Worm (Caenorhabditis elegans) whole organism, L4 larva: Measurements from ENCODE around the gene Y43F8C.5.
A peak's percentile ranks its signal among the peaks of the same experiment; 100 is the strongest.

Experiments used
- D1046.2 ChIP-seq: fragments of 200-800 bp; sonication (Bioruptor generic); IDR thresholded peaks from 2 replicates; pipeline ENCODE4 v1.3.6; 2022; ENCODE audit warnings: missing genetic modification characterization, missing compliant biosample characterization
- Y105C5A.15 ChIP-seq: fragments of 200-800 bp; sonication (Bioruptor generic); IDR thresholded peaks from 2 replicates; pipeline ENCODE4 v1.3.6; 2022; ENCODE audit warnings: missing genetic modification characterization, missing compliant biosample characterization
- ZK337.2 ChIP-seq: fragments of 200-800 bp; sonication (Bioruptor generic); IDR thresholded peaks from 2 replicates; pipeline ENCODE4 v1.3.6; 2022; ENCODE audit warnings: missing genetic modification reagents, missing genetic modification characterization, missing compliant biosample characterization
- ZK546.5 ChIP-seq, 2 experiments: sonication (generic microtip); optimal IDR thresholded peaks; 2 replicates each; lab custom pipeline; 2017; ENCODE audit warnings: missing biosample characterization in 2 of 2, missing genetic modification characterization in 2 of 2
- aha-1 ChIP-seq: fragments of 150-350 bp; peaks from one replicate; lab custom pipeline; 2014; ENCODE audit warnings: missing biosample characterization, missing genetic modification characterization
- aly-2 ChIP-seq: sonication (generic microtip); optimal IDR thresholded peaks from 2 replicates; lab custom pipeline; 2018; ENCODE audit warnings: missing biosample characterization, missing genetic modification characterization
- ceh-28 ChIP-seq: fragments of 150-350 bp; optimal IDR thresholded peaks from 2 replicates; lab custom pipeline; 2014; ENCODE audit warnings: missing biosample characterization, missing genetic modification reagents, missing genetic modification characterization
- ceh-82 ChIP-seq: sonication (generic microtip); optimal IDR thresholded peaks from 2 replicates; lab custom pipeline; 2017; ENCODE audit warnings: missing biosample characterization, missing genetic modification characterization
- daf-16 ChIP-seq, 3 experiments: sonication (generic microtip); optimal IDR thresholded peaks; 2 replicates each; lab custom pipeline; 2016 to 2017; ENCODE audit warnings: missing genetic modification characterization in 3 of 3, missing genetic modification reagents in 3 of 3, mild to moderate bottlenecking in 2 of 3, missing compliant biosample characterization in 2 of 3, missing biosample characterization in 1 of 3, moderate library complexity in 1 of 3
- dve-1 ChIP-seq: sonication (generic microtip); optimal IDR thresholded peaks from 2 replicates; lab custom pipeline; 2017; ENCODE audit warnings: antibody characterized with exemption, mild to moderate bottlenecking, missing genetic modification characterization, missing compliant biosample characterization; ENCODE audit not compliant: insufficient read depth
- hlh-11 ChIP-seq: fragments of 200-800 bp; sonication (Bioruptor generic); optimal IDR thresholded peaks from 2 replicates; lab custom pipeline; 2018; ENCODE audit warnings: mild to moderate bottlenecking, missing genetic modification characterization, missing compliant biosample characterization
- hmg-1.1 ChIP-seq: fragments of 200-800 bp; sonication (Bioruptor generic); IDR thresholded peaks from 2 replicates; pipeline ENCODE4 v1.3.6; 2022; ENCODE audit warnings: missing genetic modification reagents, missing genetic modification characterization, missing compliant biosample characterization
- lin-29 ChIP-seq: fragments of 200-800 bp; sonication (Bioruptor generic); IDR thresholded peaks from 2 replicates; pipeline ENCODE4 v1.3.6; 2022; ENCODE audit warnings: missing genetic modification reagents, missing genetic modification characterization, missing compliant biosample characterization
- lir-3 ChIP-seq: sonication (generic microtip); optimal IDR thresholded peaks from 2 replicates; lab custom pipeline; 2016; ENCODE audit warnings: mild to moderate bottlenecking, missing genetic modification characterization, missing compliant biosample characterization
- madf-5 ChIP-seq, 2 experiments: fragments of 200-800 bp; sonication (Bioruptor generic); IDR thresholded peaks; 2 replicates each; pipeline ENCODE4 v1.3.6; 2022; ENCODE audit warnings: missing compliant biosample characterization in 2 of 2, missing genetic modification characterization in 2 of 2
- mdl-1 ChIP-seq, 2 experiments: fragments of 150-350 bp in 1 of 2; sonication (generic microtip) in 1 of 2; optimal IDR thresholded peaks; 2 replicates each; lab custom pipeline; 2014 to 2017; ENCODE audit warnings: missing biosample characterization in 2 of 2, missing genetic modification characterization in 2 of 2
- nhr-102 ChIP-seq: sonication (generic microtip); optimal IDR thresholded peaks from 2 replicates; lab custom pipeline; 2016; ENCODE audit warnings: mild to moderate bottlenecking, missing genetic modification characterization, moderate library complexity, missing compliant biosample characterization
- nhr-41 ChIP-seq: fragments of 200-800 bp; sonication (Bioruptor generic); IDR thresholded peaks from 2 replicates; pipeline ENCODE4 v1.3.6; 2022; ENCODE audit warnings: missing genetic modification reagents, missing genetic modification characterization, missing compliant biosample characterization
- rbr-2 ChIP-seq: sonication (generic microtip); optimal IDR thresholded peaks from 2 replicates; lab custom pipeline; 2016; ENCODE audit warnings: missing genotype, missing genetic modification characterization, missing compliant biosample characterization
- saeg-2 ChIP-seq: fragments of 200-800 bp; sonication (Bioruptor generic); IDR thresholded peaks from 2 replicates; pipeline ENCODE4 v1.3.6; 2022; ENCODE audit warnings: missing genetic modification reagents, missing genetic modification characterization, missing compliant biosample characterization
- set-16 ChIP-seq: fragments of 200-800 bp; sonication (Bioruptor generic); IDR thresholded peaks from 2 replicates; pipeline ENCODE4 v1.3.6; 2022; ENCODE audit warnings: missing genetic modification reagents, missing genetic modification characterization, missing compliant biosample characterization
- spr-1 ChIP-seq: sonication (generic microtip); optimal IDR thresholded peaks from 2 replicates; lab custom pipeline; 2016; ENCODE audit warnings: mild to moderate bottlenecking, missing genetic modification characterization, missing compliant biosample characterization
- tra-1 ChIP-seq: fragments of 200-800 bp; sonication (Bioruptor generic); IDR thresholded peaks from 2 replicates; pipeline ENCODE4 v1.3.6; 2022; ENCODE audit warnings: missing genetic modification reagents, missing genetic modification characterization, missing compliant biosample characterization
- unc-62 ChIP-seq, 3 experiments: fragments of 150-350 bp in 1 of 3; sonication (generic microtip); optimal IDR thresholded peaks in 2 of 3; peaks in 1 of 3; 1 replicate in 1 of 3; 2 replicates in 2 of 3; lab custom pipeline; 2014 to 2017; ENCODE audit warnings: missing biosample characterization in 3 of 3, missing genetic modification characterization in 3 of 3, missing genetic modification reagents in 3 of 3, missing genotype in 1 of 3
- vab-7 ChIP-seq: fragments of 200-800 bp; sonication (Bioruptor generic); IDR thresholded peaks from 2 replicates; pipeline ENCODE4 v1.3.6; 2022; ENCODE audit warnings: missing genetic modification reagents, missing genetic modification characterization, missing compliant biosample characterization

Gene Y43F8C.5

ce11 chrV:19632948-19633347, 502 bp upstream of the Y43F8C.5 start:
- TF ChIP-seq dve-1 (no peak), ceh-28 (tag; lab: Kevin White, UChicago) (peak; percentile 92)

DNA sequence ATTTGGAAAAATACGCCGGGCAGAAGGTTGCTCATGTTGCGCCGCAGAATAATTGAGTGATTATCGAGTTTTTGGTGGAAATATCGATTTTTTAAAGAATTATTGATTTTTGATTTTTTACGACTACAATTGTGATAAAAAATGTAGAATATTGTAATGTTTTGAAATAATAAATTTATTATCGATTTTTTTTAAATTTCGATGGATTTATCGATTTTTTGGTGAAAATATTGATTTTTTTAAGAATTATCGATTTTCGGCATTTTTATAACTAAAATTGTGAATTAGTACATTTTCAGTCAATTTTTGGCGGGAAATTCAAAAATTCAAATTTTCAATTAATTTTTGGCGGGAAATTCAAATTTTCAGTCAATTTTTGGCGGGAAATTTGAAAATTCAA, 1.9 kb downstream of the Y43F8C.5 start:
- peak; percentile 91 for TF ChIP-seq ceh-28 (tag; lab: Kevin White, UChicago)
- no peak for TF ChIP-seq nhr-41
- TF ChIP-seq, all 104 proteins: peak for 1

DNA sequence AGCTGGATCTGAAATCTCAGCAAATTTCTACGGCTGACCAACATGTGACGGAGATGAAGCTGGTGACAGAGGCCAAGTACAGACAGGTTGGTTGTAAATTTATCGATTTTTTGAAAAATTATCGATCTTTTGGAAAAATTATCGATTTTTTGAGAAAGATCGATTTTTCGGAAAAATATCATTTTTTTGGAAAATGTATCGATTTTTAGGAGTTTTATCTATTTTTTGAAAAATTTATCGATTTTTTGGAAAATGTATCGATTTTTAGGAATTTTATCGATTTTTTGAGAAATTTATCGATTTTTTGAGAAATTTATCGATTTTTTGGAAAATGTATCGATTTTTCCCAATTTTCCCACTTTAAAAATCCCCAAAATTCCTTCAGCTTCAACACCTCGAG, 2.5 kb downstream of the Y43F8C.5 start:
- TF ChIP-seq ceh-28 (tag; lab: Kevin White, UChicago): peak; percentile 98
- no peak for TF ChIP-seq ceh-82 (tag; lab: Kevin White, UChicago)

ce11 chrV:19629544-19629943, 2.9 kb downstream of the Y43F8C.5 start:
- TF ChIP-seq ceh-28 (tag; lab: Kevin White, UChicago): no peak
- TF ChIP-seq saeg-2 (GFP tag; lab: Robert Waterston, UW): no peak
- 0 out of 4 replicates have a peak, but pooled peaks of 1 of the 2 experiments have one; percentile 48 for TF ChIP-seq madf-5 (GFP tag; IDR thresholded peaks at IDR 0.05; lab: Robert Waterston, UW)
- peak; percentile 40; the same call in 1 of the 2 replicates for TF ChIP-seq set-16 (GFP tag; lab: Robert Waterston, UW)
- no peak for TF ChIP-seq Y105C5A.15 (GFP tag; lab: Robert Waterston, UW)
- TF ChIP-seq aly-2: no peak
- TF ChIP-seq tra-1 (GFP tag; lab: Robert Waterston, UW): 0 out of 2 replicates have a peak, but pooled peaks have one; percentile 5
- 0 out of 2 replicates have a peak, but pooled peaks have one; percentile 30 for TF ChIP-seq vab-7 (GFP tag; lab: Robert Waterston, UW)
- peak in 1 of 2 experiments; percentile 67 for TF ChIP-seq unc-62 (GFP tag; optimal IDR thresholded peaks at IDR 0.05 in 1 of 2; lab: Kevin White, UChicago)
- no peak for TF ChIP-seq unc-62 (tag; optimal IDR thresholded peaks at IDR 0.05; lab: Kevin White, UChicago)
- TF ChIP-seq nhr-102 (tag; lab: Kevin White, UChicago): no peak

- TF ChIP-seq lin-29 (no peak), set-16 (GFP tag; lab: Robert Waterston, UW) (peak; percentile 91)
- TF ChIP-seq, all 104 proteins: peak for 1
Measured at ce11 chrV:19625719-19626118, 6.7 kb downstream of the Y43F8C.5 start.

DNA sequence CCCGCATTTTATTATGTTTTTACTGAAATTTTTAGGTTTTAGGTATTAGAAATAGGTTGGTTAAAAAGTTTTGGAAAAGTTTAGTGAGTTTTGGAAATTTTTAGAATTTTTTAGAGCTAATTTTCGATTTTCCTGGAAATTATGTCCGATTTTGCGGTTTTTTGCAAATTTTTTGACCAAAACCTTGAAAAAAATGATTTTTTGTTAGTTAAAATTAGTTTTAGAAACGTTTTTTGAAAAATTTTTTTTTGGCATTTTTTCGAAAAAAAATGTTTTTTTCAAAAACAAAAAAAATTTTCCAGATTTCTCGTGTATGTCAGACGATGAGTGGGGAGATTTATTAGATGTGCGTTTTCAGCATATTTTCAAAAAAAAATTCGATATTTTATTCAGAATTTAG, 7.7 kb downstream of the Y43F8C.5 start, which contains the start of gene dyf-19:
dyf-19 (plus strand) TSS at position 301 of the 400 bp plus-strand sequence.
- no peak for TF ChIP-seq mdl-1 (tag; optimal IDR thresholded peaks at IDR 0.05; lab: Kevin White, UChicago)
- TF ChIP-seq lir-3: no peak
- no peak for TF ChIP-seq nhr-102 (tag; lab: Kevin White, UChicago)
- no peak for TF ChIP-seq spr-1 (tag; lab: Kevin White, UChicago)
- TF ChIP-seq hmg-1.1 (GFP tag; lab: Robert Waterston, UW): no peak
- TF ChIP-seq hlh-11 (tag; lab: Kevin White, UChicago): no peak
- no peak for TF ChIP-seq aha-1
- no peak for TF ChIP-seq ZK337.2 (GFP tag; lab: Robert Waterston, UW)
- no peak for TF ChIP-seq ZK546.5 (tag; optimal IDR thresholded peaks at IDR 0.05; lab: Kevin White, UChicago)
- no peak for TF ChIP-seq rbr-2 (tag; lab: Kevin White, UChicago)
- no peak for TF ChIP-seq aly-2

- TF ChIP-seq D1046.2 (GFP tag; lab: Robert Waterston, UW) (no peak), daf-16 (GFP tag; optimal IDR thresholded peaks at IDR 0.05; lab: Kevin White, UChicago) (no peak), daf-16 (tag; optimal IDR thresholded peaks at IDR 0.05; lab: Kevin White, UChicago) (peak; percentile 16)
- TF ChIP-seq, all 104 proteins: peak for 1
Measured at ce11 chrV:19623523-19624312, 8.7 kb downstream of the Y43F8C.5 start.
